Fruit fly (Drosophila melanogaster): ENCODE results near the gene CG44437.

CG44437 gene

DNA sequence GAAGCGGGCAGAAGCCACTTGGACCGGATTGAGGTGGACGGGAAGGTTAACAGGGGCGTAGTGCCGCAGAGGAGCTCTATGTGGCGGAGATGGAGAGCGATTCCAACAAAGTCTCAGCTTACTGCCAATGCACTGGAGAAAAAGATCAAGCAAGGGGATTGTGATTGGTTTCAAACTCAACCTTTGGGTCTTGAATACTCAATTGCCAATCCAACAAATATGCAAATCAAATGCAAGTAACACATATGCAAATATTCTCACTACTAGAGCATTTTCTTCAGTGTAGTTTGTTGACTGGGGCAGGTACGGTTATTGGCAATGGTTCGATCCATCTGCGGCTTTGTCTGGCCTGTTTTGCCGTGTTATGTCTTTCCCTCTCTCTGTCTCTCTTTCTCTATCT lies 49.2 kb upstream of the CG44437 start (continued):
- peak; percentile 71 for TF ChIP-seq Hr38 (GFP tag; optimal IDR thresholded peaks at IDR 0.05)
- peak; percentile 94 for TF ChIP-seq achi (GFP tag; optimal IDR thresholded peaks at IDR 0.05)
- TF ChIP-seq Hr39 (GFP tag; optimal IDR thresholded peaks at IDR 0.05): peak; percentile 96
- peak; percentile 92 for TF ChIP-seq vri (GFP tag; optimal IDR thresholded peaks at IDR 0.05)
- TF ChIP-seq CG31627 (GFP tag; optimal IDR thresholded peaks at IDR 0.05): peak; percentile 94
- peak; percentile 89 for TF ChIP-seq fd85E (GFP tag; optimal IDR thresholded peaks at IDR 0.05)
- peak; percentile 89 for TF ChIP-seq CG16779 (tag; optimal IDR thresholded peaks at IDR 0.05)
- TF ChIP-seq Ets96B (tag; optimal IDR thresholded peaks at IDR 0.05): peak; percentile 94
- TF ChIP-seq CG6276 (GFP tag; optimal IDR thresholded peaks at IDR 0.05): peak; percentile 91
- peak; percentile 86 for TF ChIP-seq CG6854 (GFP tag; optimal IDR thresholded peaks at IDR 0.05)
- peak; percentile 93 for TF ChIP-seq CG3032 (tag; optimal IDR thresholded peaks at IDR 0.05)
- TF ChIP-seq Smox (GFP tag; optimal IDR thresholded peaks at IDR 0.05): peak; percentile 93
- peak; percentile 92 for TF ChIP-seq CG6808 (GFP tag; optimal IDR thresholded peaks at IDR 0.05)
- peak; percentile 96 for TF ChIP-seq OdsH (GFP tag; optimal IDR thresholded peaks at IDR 0.05)

DNA sequence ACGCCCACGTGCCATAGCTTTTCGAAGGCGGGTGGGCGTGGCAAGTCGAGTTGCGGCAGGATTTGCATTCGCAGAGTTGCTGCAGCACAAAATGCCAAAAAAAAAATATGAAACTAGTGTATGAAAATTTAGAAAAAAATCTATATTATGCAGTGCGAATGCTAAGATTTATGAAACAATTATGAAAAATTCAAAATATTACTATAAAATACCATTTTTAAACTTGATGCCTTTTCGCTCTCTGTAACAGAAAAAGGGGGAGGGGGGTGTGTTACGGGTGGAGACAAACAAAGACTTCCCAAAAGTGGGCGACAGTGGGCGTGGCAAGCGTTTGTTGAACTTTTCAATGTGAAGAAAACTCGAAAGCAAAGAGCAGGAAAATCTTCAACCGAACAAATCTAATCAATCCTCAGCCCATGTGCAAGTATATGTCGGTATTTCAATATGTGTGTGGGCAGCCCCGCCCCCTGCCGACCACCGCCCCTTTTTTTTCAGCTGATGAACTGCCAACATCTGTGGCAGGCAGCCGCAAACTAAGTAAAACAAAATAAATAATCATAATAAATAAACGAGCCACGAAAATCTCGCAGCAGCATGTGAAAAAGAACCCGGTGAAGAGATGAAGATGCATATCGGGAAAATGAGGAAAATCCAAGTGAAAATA lies 47.8 kb upstream of the CG44437 start:
- TF ChIP-seq CG16779 (tag; optimal IDR thresholded peaks at IDR 0.05) (no peak), CG8119 (GFP tag; IDR thresholded peaks at IDR 0.05) (peak; percentile 32; the same call in 1 of the 3 replicates), eg (GFP tag; IDR thresholded peaks at IDR 0.05) (0 out of 3 replicates have a peak, but pooled peaks have one; percentile 9), svp (GFP tag) (peak; percentile 20), CG6163 (GFP tag; IDR thresholded peaks at IDR 0.05) (0 out of 3 replicates have a peak, but pooled peaks have one; percentile 11), CG32006 (GFP tag; optimal IDR thresholded peaks at IDR 0.05) (peak; percentile 62), esn (GFP tag; optimal IDR thresholded peaks at IDR 0.05) (no peak), Eip78C (GFP tag) (peak; percentile 7), CG15336 (GFP tag; IDR thresholded peaks at IDR 0.05) (peak; percentile 49)

DNA sequence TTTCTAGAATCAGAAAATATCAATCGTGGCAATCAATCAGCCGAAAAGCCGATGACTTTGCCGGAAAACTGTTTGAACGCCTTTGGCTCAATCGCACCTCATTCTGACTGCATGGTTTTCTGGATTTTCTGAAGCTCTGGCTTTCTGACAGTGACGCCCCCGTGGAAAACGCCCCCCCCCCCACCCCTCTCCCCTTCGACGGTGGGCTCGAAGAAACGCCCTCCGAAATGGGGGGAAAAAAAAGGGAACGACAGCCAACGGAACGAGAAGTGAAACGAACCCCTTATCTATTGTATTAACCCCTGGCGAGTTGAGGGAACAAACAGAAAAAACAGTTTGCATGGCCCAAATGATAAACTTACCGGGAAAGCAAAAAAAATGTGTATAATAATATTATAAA lies 46.5 kb upstream of the CG44437 start:
- TF ChIP-seq Hr38 (GFP tag; optimal IDR thresholded peaks at IDR 0.05) (no peak), CG3032 (tag; optimal IDR thresholded peaks at IDR 0.05) (no peak), Eip78C (GFP tag) (no peak), net (GFP tag; optimal IDR thresholded peaks at IDR 0.05) (no peak), CG6276 (GFP tag; optimal IDR thresholded peaks at IDR 0.05) (no peak), Met (GFP tag; optimal IDR thresholded peaks at IDR 0.05) (no peak), CG11762 (GFP tag; optimal IDR thresholded peaks at IDR 0.05; ENCODE audit: insufficient read depth) (no peak), Hr4 (GFP tag; optimal IDR thresholded peaks at IDR 0.05) (no peak), CG8632 (GFP tag; optimal IDR thresholded peaks at IDR 0.05) (no peak), CG32006 (GFP tag; optimal IDR thresholded peaks at IDR 0.05) (no peak), Smox (GFP tag; optimal IDR thresholded peaks at IDR 0.05) (no peak), CG31627 (GFP tag; optimal IDR thresholded peaks at IDR 0.05) (no peak), fkh (GFP tag; optimal IDR thresholded peaks at IDR 0.05) (no peak), esn (GFP tag; optimal IDR thresholded peaks at IDR 0.05) (no peak), lz (GFP tag; optimal IDR thresholded peaks at IDR 0.05) (no peak), Blimp-1 (GFP tag; optimal IDR thresholded peaks at IDR 0.05) (no peak), Ets96B (tag; optimal IDR thresholded peaks at IDR 0.05) (no peak), CG34406 (GFP tag; optimal IDR thresholded peaks at IDR 0.05) (no peak)

DNA sequence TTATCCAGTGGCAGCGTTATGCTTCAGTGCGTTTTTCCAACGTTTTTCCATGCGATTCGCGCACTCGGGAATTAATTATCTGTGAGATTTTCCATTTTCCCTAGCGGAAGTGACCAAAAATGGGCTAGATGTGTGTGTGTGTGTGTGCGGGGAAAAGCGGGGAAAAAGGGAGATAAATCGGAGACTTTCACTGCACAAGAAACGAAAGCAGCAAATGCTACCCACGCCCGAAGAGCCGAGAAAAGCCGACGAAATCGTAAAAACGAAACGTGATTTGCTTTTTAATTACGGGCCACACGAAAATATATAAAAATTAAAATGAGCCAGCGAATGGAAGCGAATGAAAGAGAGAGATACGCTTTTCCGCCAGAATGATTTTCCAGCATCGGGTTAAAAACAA lies 45.7 kb upstream of the CG44437 start:
- TF ChIP-seq Eip93F (GFP tag; optimal IDR thresholded peaks at IDR 0.05): no peak
- no peak for TF ChIP-seq Lpt (GFP tag; optimal IDR thresholded peaks at IDR 0.05)
- TF ChIP-seq CG31627 (GFP tag; optimal IDR thresholded peaks at IDR 0.05): no peak
- TF ChIP-seq net (GFP tag; optimal IDR thresholded peaks at IDR 0.05): no peak
- TF ChIP-seq esn (GFP tag; optimal IDR thresholded peaks at IDR 0.05): no peak

DNA sequence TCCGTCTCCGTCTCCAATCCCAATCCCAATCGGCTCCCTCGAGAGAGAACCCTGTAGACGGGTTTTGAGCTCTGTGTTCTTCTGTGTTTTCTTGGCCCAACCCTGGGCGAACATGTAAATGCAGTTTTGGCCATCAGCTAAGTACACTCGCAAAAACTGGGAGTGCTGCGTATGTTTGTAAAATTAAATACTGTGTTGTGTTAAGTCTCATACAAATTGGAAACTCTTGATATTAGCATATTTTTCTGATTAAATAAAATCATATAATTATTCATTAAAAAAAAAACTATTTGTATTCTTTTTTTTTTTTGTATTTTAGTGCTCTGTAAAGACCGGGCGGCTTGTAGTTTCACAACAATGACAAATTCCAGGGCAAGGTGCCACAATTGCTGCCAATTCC lies 43.7 kb upstream of the CG44437 start:
- TF ChIP-seq Gug (GFP tag; IDR thresholded peaks at IDR 0.05): peak; percentile 27; the same call in 1 of the 2 replicates
- TF ChIP-seq fd85E (GFP tag; optimal IDR thresholded peaks at IDR 0.05): no peak
- TF ChIP-seq ss (GFP tag; optimal IDR thresholded peaks at IDR 0.05): peak; percentile 70 to 75
- TF ChIP-seq Met (GFP tag; optimal IDR thresholded peaks at IDR 0.05): peak; percentile 69
- no peak for TF ChIP-seq Sox15 (GFP tag; optimal IDR thresholded peaks at IDR 0.05)
- peak; percentile 53 for TF ChIP-seq Lpt (GFP tag; optimal IDR thresholded peaks at IDR 0.05)
- TF ChIP-seq CG8119 (GFP tag; IDR thresholded peaks at IDR 0.05): peak; percentile 74
- peak; percentile 25 for TF ChIP-seq CG8319 (GFP tag; optimal IDR thresholded peaks at IDR 0.05)
- TF ChIP-seq topi (GFP tag; optimal IDR thresholded peaks at IDR 0.05): peak; percentile 68
- TF ChIP-seq CG16779 (tag; optimal IDR thresholded peaks at IDR 0.05): peak; percentile 49
- peak; percentile 41 for TF ChIP-seq cyc (GFP tag; optimal IDR thresholded peaks at IDR 0.05)
- TF ChIP-seq Smox (GFP tag; optimal IDR thresholded peaks at IDR 0.05): peak; percentile 54
- TF ChIP-seq fd59A (GFP tag; optimal IDR thresholded peaks at IDR 0.05): peak; percentile 41
- peak; percentile 36 for TF ChIP-seq CG3032 (tag; optimal IDR thresholded peaks at IDR 0.05)
- TF ChIP-seq Ets21C (GFP tag; optimal IDR thresholded peaks at IDR 0.05): peak; percentile 30
- peak; percentile 30 for TF ChIP-seq CG11902 (GFP tag; optimal IDR thresholded peaks at IDR 0.05)
- peak; percentile 43 for TF ChIP-seq CG1621 (tag; optimal IDR thresholded peaks at IDR 0.05)

Measured in whole organism, prepupa.